Worm (Caenorhabditis elegans): Measurements from ENCODE around the gene psf-1.

DNA sequence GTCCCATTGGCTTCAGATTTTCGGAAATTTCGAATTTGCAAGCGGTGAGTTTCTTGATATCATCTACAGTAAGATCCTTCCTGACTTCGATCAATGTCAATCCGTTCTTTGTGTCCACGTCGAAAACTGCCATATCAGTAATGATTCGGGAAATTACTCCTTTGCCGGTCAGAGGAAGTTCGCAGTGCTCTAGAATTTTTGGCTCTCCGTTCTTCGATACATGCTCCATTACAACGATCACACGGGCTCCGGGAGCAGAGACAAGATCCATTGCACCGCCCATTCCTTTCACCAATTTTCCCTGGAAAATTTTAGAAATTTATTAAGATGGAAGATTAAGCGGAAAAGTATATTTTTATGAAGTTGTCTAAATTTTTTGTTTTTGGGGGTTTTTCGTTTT is 33.9 kb upstream of the psf-1 start:
- TF ChIP-seq bed-2 (GFP tag; IDR thresholded peaks at IDR 0.05) (no peak), nhr-179 (tag; optimal IDR thresholded peaks at IDR 0.05) (no peak), attf-5 (GFP tag; optimal IDR thresholded peaks at IDR 0.05) (no peak), lsy-27 (tag; optimal IDR thresholded peaks at IDR 0.05; ENCODE audit: borderline replicate concordance, insufficient read depth) (no peak), nhr-80 (tag; optimal IDR thresholded peaks at IDR 0.05) (no peak), ama-1 (optimal IDR thresholded peaks at IDR 0.05) (no peak), ama-1 (GFP tag; optimal IDR thresholded peaks at IDR 0.05) (no peak), pha-4 (tag; optimal IDR thresholded peaks at IDR 0.05) (no peak), egrh-3 (GFP tag; IDR thresholded peaks at IDR 0.05) (no peak), tbx-9 (tag; optimal IDR thresholded peaks at IDR 0.05; ENCODE audit: borderline replicate concordance) (no peak), hlh-26 (GFP tag; conservative IDR thresholded peaks at IDR 0.05) (no peak), let-607 (tag; optimal IDR thresholded peaks at IDR 0.05) (peak in 1 of 2 experiments; percentile 16)
